Fruit fly (Drosophila melanogaster): Measurements from ENCODE around the gene SdicB.
"Not testable (repeated sequence)": the region's sequence is repeated elsewhere in the genome, so short reads cannot be mapped to it uniquely, and the experiment has no call there.

SdicB gene

dm6 chrX:20239608-20239941 is 30.2 kb upstream of the SdicB start, which contains the start of gene obst-A:
TSS of gene obst-A (plus strand) at chrX:20239855.
- TF ChIP-seq Dll (optimal IDR thresholded peaks at IDR 0.05) (no peak), EcR (GFP tag; optimal IDR thresholded peaks at IDR 0.05) (no peak), usp (GFP tag; optimal IDR thresholded peaks at IDR 0.05) (no peak), psq (optimal IDR thresholded peaks at IDR 0.05) (no peak), CG8478 (optimal IDR thresholded peaks at IDR 0.05) (no peak), pan (optimal IDR thresholded peaks at IDR 0.05) (no peak)

- no peak for TF ChIP-seq pan (optimal IDR thresholded peaks at IDR 0.05)
- no peak for TF ChIP-seq Dll (optimal IDR thresholded peaks at IDR 0.05)
- no peak for TF ChIP-seq CG8478 (optimal IDR thresholded peaks at IDR 0.05)
- no peak for TF ChIP-seq EcR (GFP tag; optimal IDR thresholded peaks at IDR 0.05)
- TF ChIP-seq psq (optimal IDR thresholded peaks at IDR 0.05), result no peak
- TF ChIP-seq usp (GFP tag; optimal IDR thresholded peaks at IDR 0.05), result no peak
Observed at dm6 chrX:20238736-20239607, 29.6 kb upstream of the SdicB start.

- TF ChIP-seq usp (GFP tag; optimal IDR thresholded peaks at IDR 0.05) (no peak), psq (optimal IDR thresholded peaks at IDR 0.05) (no peak), Dll (optimal IDR thresholded peaks at IDR 0.05) (no peak), CG8478 (optimal IDR thresholded peaks at IDR 0.05) (no peak), pan (optimal IDR thresholded peaks at IDR 0.05) (no peak), EcR (GFP tag; optimal IDR thresholded peaks at IDR 0.05) (no peak)
Observed at dm6 chrX:20237914-20238313, 28.5 kb upstream of the SdicB start.

- no peak for TF ChIP-seq Dll (optimal IDR thresholded peaks at IDR 0.05)
- TF ChIP-seq psq (optimal IDR thresholded peaks at IDR 0.05), result no peak
- no peak for TF ChIP-seq CG8478 (optimal IDR thresholded peaks at IDR 0.05)
- no peak for TF ChIP-seq usp (GFP tag; optimal IDR thresholded peaks at IDR 0.05)
- TF ChIP-seq EcR (GFP tag; optimal IDR thresholded peaks at IDR 0.05), result no peak
- TF ChIP-seq pan (optimal IDR thresholded peaks at IDR 0.05), result no peak
Observed at dm6 chrX:20235794-20236513, 26.6 kb upstream of the SdicB start, which contains the start of gene sw. TSS of gene sw (minus strand) at chrX:20236382.

dm6 chrX:20231658-20232057 is 22.3 kb upstream of the SdicB start:
- TF ChIP-seq usp (GFP tag; optimal IDR thresholded peaks at IDR 0.05), result no peak
- TF ChIP-seq psq (optimal IDR thresholded peaks at IDR 0.05), result no peak
- TF ChIP-seq EcR (GFP tag; optimal IDR thresholded peaks at IDR 0.05), result no peak
- no peak for TF ChIP-seq pan (optimal IDR thresholded peaks at IDR 0.05)
- TF ChIP-seq Dll (optimal IDR thresholded peaks at IDR 0.05), result no peak
- no peak for TF ChIP-seq CG8478 (optimal IDR thresholded peaks at IDR 0.05)

dm6 chrX:20224920-20225319 is 15.5 kb upstream of the SdicB start, which contains the start of gene Sdic4:
TSS of gene Sdic4 (minus strand) at chrX:20225020.
- not testable (repeated sequence) for TF ChIP-seq psq (optimal IDR thresholded peaks at IDR 0.05); usp (GFP tag; optimal IDR thresholded peaks at IDR 0.05); Dll (optimal IDR thresholded peaks at IDR 0.05)

- not testable (repeated sequence) for TF ChIP-seq pan, Dll, CG8478 (optimal IDR thresholded peaks at IDR 0.05)
Observed at dm6 chrX:20217159-20217558, 7.8 kb upstream of the SdicB start, which contains the start of gene SdicC. TSS of gene SdicC (minus strand) at chrX:20217259.

dm6 chrX:20201833-20202232 is 7.6 kb downstream of the SdicB start, which contains the start of gene SdicA:
TSS of gene SdicA (minus strand) at chrX:20201933.
- not testable (repeated sequence) for TF ChIP-seq EcR (GFP tag; optimal IDR thresholded peaks at IDR 0.05); Dll (optimal IDR thresholded peaks at IDR 0.05); pan (optimal IDR thresholded peaks at IDR 0.05)

- not testable (repeated sequence) for TF ChIP-seq EcR (GFP tag; optimal IDR thresholded peaks at IDR 0.05); Dll (optimal IDR thresholded peaks at IDR 0.05); psq (optimal IDR thresholded peaks at IDR 0.05)
Observed at dm6 chrX:20194127-20194526, 15.3 kb downstream of the SdicB start, which contains the start of gene Sdic3. TSS of gene Sdic3 (minus strand) at chrX:20194227.

- TF ChIP-seq pan (optimal IDR thresholded peaks at IDR 0.05); EcR (GFP tag; optimal IDR thresholded peaks at IDR 0.05); CG8478 (optimal IDR thresholded peaks at IDR 0.05): not testable (repeated sequence)
Observed at dm6 chrX:20186387-20186786, 23.0 kb downstream of the SdicB start, which contains the start of gene Sdic2. TSS of gene Sdic2 (minus strand) at chrX:20186487.

dm6 chrX:20178538-20178937 is 30.9 kb downstream of the SdicB start, which contains the start of gene Sdic1:
TSS of gene Sdic1 (minus strand) at chrX:20178638.
- TF ChIP-seq psq (optimal IDR thresholded peaks at IDR 0.05); EcR (GFP tag; optimal IDR thresholded peaks at IDR 0.05); usp (GFP tag; optimal IDR thresholded peaks at IDR 0.05): not testable (repeated sequence)

- TF ChIP-seq EcR (GFP tag; optimal IDR thresholded peaks at IDR 0.05) (no peak), psq (optimal IDR thresholded peaks at IDR 0.05) (no peak), Dll (optimal IDR thresholded peaks at IDR 0.05) (no peak), CG8478 (optimal IDR thresholded peaks at IDR 0.05) (no peak), usp (GFP tag; optimal IDR thresholded peaks at IDR 0.05) (no peak), pan (optimal IDR thresholded peaks at IDR 0.05) (no peak)
Observed at dm6 chrX:20173464-20173995, 35.9 kb downstream of the SdicB start, which contains the start of gene AnxB10. TSS of gene AnxB10 (minus strand) at chrX:20173514.
